Fruit fly (Drosophila melanogaster) whole organism, embryonic: ENCODE data around the gene hang.

ENCODE experiments used
- Antp ChIP-seq: fragments of 200-800 bp; sonication (Bioruptor generic); optimal IDR thresholded peaks from 3 replicates; lab custom pipeline; 2016; ENCODE audit warnings: missing biosample characterization, missing genetic modification characterization
- CG10654 ChIP-seq: fragments of 200-800 bp; sonication (Bioruptor generic); optimal IDR thresholded peaks from 2 replicates; lab custom pipeline; 2016; ENCODE audit warnings: missing biosample characterization, missing genetic modification characterization
- CG11723 ChIP-seq: fragments of 200-800 bp; sonication (Bioruptor generic); optimal IDR thresholded peaks from 2 replicates; lab custom pipeline; 2017; ENCODE audit warnings: missing biosample characterization, mild to moderate bottlenecking, missing genetic modification characterization
- CG1529 ChIP-seq: fragments of 200-800 bp; sonication (Bioruptor generic); optimal IDR thresholded peaks from 3 replicates; lab custom pipeline; 2018; ENCODE audit warnings: missing biosample characterization, missing genetic modification characterization
- CG15601 ChIP-seq: fragments of 200-800 bp; sonication (Bioruptor generic); optimal IDR thresholded peaks from 3 replicates; lab custom pipeline; 2019; ENCODE audit warnings: missing biosample characterization, mild to moderate bottlenecking, missing genetic modification characterization, moderate library complexity
- CG17359 ChIP-seq: fragments of 200-800 bp; sonication (Bioruptor generic); optimal IDR thresholded peaks from 3 replicates; lab custom pipeline; 2018; ENCODE audit warnings: missing biosample characterization, mild to moderate bottlenecking, missing genetic modification characterization, moderate library complexity
- CG17568 ChIP-seq: fragments of 200-800 bp; sonication (Bioruptor generic); optimal IDR thresholded peaks from 2 replicates; lab custom pipeline; 2018; ENCODE audit warnings: missing biosample characterization, mild to moderate bottlenecking, missing genetic modification characterization, moderate library complexity
- CG17612 ChIP-seq: fragments of 200-800 bp; sonication (Bioruptor generic); IDR thresholded peaks from 2 replicates; pipeline ENCODE4 v1.3.6; 2022; ENCODE audit warnings: missing biosample characterization, missing genetic modification characterization
- CG2116 ChIP-seq: fragments of 200-800 bp; sonication (Bioruptor generic); optimal IDR thresholded peaks from 3 replicates; lab custom pipeline; 2018; ENCODE audit warnings: missing biosample characterization, mild to moderate bottlenecking, missing genetic modification characterization
- CG3065 ChIP-seq: fragments of 200-800 bp; sonication (Bioruptor generic); optimal IDR thresholded peaks from 2 replicates; lab custom pipeline; 2016; ENCODE audit warnings: missing biosample characterization, missing genetic modification characterization
- CG32767 ChIP-seq: fragments of 200-800 bp; sonication (Bioruptor generic); IDR thresholded peaks from 2 replicates; pipeline ENCODE4 v1.3.6; 2022; ENCODE audit warnings: missing biosample characterization, missing genetic modification characterization
- CG34422 ChIP-seq: fragments of 200-800 bp; sonication (Bioruptor generic); IDR thresholded peaks from 3 replicates; pipeline ENCODE4 v1.3.6; 2022; ENCODE audit warnings: missing biosample characterization, missing genetic modification characterization
- CG4360 ChIP-seq: fragments of 200-800 bp; sonication (Bioruptor generic); IDR thresholded peaks from 2 replicates; pipeline ENCODE4 v1.3.6; 2022; ENCODE audit warnings: missing biosample characterization, missing genetic modification characterization
- CG7372 ChIP-seq: fragments of 200-800 bp; sonication (Bioruptor generic); IDR thresholded peaks from 2 replicates; pipeline ENCODE4 v1.3.6; 2022; ENCODE audit warnings: missing biosample characterization, missing genetic modification characterization
- CG7839 ChIP-seq: fragments of 200-800 bp; sonication (Bioruptor generic); optimal IDR thresholded peaks from 3 replicates; lab custom pipeline; 2018; ENCODE audit warnings: missing biosample characterization, mild to moderate bottlenecking, missing genetic modification characterization, moderate library complexity
- CG9876 ChIP-seq: fragments of 200-800 bp; sonication (Bioruptor generic); optimal IDR thresholded peaks from 2 replicates; lab custom pipeline; 2016; ENCODE audit warnings: missing biosample characterization, missing genetic modification characterization
- CG9932 ChIP-seq: fragments of 200-800 bp; sonication (Bioruptor generic); IDR thresholded peaks from 2 replicates; pipeline ENCODE4 v1.3.6; 2022; ENCODE audit warnings: missing biosample characterization, missing genetic modification characterization
- Dad ChIP-seq: fragments of 200-800 bp; sonication (Bioruptor generic); optimal IDR thresholded peaks from 3 replicates; lab custom pipeline; 2016; ENCODE audit warnings: missing biosample characterization, missing genetic modification characterization
- Dip3 ChIP-seq: fragments of 200-800 bp; sonication (Bioruptor generic); optimal IDR thresholded peaks from 3 replicates; lab custom pipeline; 2016; ENCODE audit warnings: missing biosample characterization, missing genetic modification characterization
- Dll ChIP-seq: fragments of 200-800 bp; sonication (Bioruptor generic); IDR thresholded peaks from 4 replicates; pipeline ENCODE4 v1.3.6; 2022; ENCODE audit warnings: missing biosample characterization, missing genetic modification characterization; ENCODE audit not compliant: partially characterized antibody
- GATAe ChIP-seq: fragments of 200-800 bp; sonication (Bioruptor generic); conservative IDR thresholded peaks from 2 replicates; pipeline ENCODE4 v1.3.6; 2022; ENCODE audit warnings: missing biosample characterization, missing genetic modification characterization
- H15 ChIP-seq: fragments of 200-800 bp; sonication (Bioruptor generic); IDR thresholded peaks from 3 replicates; pipeline ENCODE4 v1.3.6; 2022; ENCODE audit warnings: missing biosample characterization, missing genetic modification characterization
- Kr ChIP-seq: fragments of 200-800 bp; sonication (Bioruptor generic); optimal IDR thresholded peaks from 2 replicates; lab custom pipeline; 2017; ENCODE audit warnings: missing biosample characterization, mild to moderate bottlenecking, missing genetic modification characterization
- Lhr ChIP-seq: fragments of 200-800 bp; sonication (Bioruptor generic); optimal IDR thresholded peaks from 3 replicates; lab custom pipeline; 2017; ENCODE audit warnings: mild to moderate bottlenecking, missing biosample characterization, missing genetic modification reagents, missing genetic modification characterization
- MTF-1 ChIP-seq: fragments of 200-800 bp; sonication (Bioruptor generic); optimal IDR thresholded peaks from 2 replicates; lab custom pipeline; 2018; ENCODE audit warnings: missing biosample characterization, mild to moderate bottlenecking, missing genetic modification characterization, borderline replicate concordance
- Ravus ChIP-seq: fragments of 200-800 bp; sonication (Bioruptor generic); IDR thresholded peaks from 2 replicates; pipeline ENCODE4 v1.3.6; 2022; ENCODE audit warnings: missing biosample characterization, missing genetic modification characterization
- Tbp ChIP-seq: fragments of >200 bp; optimal IDR thresholded peaks from 2 replicates; lab custom pipeline; 2018; ENCODE audit warnings: missing biosample characterization, missing genetic modification characterization
- Trl ChIP-seq, 3 experiments: fragments of >200 bp in 2 of 3; fragments of 200-800 bp in 1 of 3; sonication (Bioruptor generic) in 1 of 3; optimal IDR thresholded peaks; 2 replicates in 1 of 3; 3 replicates in 2 of 3; lab custom pipeline; 2016 to 2017; ENCODE audit warnings: missing biosample characterization in 1 of 3, missing genetic modification characterization in 1 of 3
- Vsx1 ChIP-seq: fragments of 200-800 bp; sonication (Bioruptor generic); optimal IDR thresholded peaks from 2 replicates; lab custom pipeline; 2017; ENCODE audit warnings: missing biosample characterization, mild to moderate bottlenecking, missing genetic modification characterization, missing genetic modification reagents
- ab ChIP-seq: fragments of 200-800 bp; sonication (Bioruptor generic); optimal IDR thresholded peaks from 2 replicates; lab custom pipeline; 2016; ENCODE audit warnings: missing biosample characterization, missing genetic modification characterization
- ato ChIP-seq: fragments of 200-800 bp; sonication (Bioruptor generic); IDR thresholded peaks from 2 replicates; pipeline ENCODE4 v1.3.6; 2022; ENCODE audit warnings: missing biosample characterization, missing genetic modification characterization; ENCODE audit not compliant: partially characterized antibody
- bab2 ChIP-seq: fragments of 200-800 bp; sonication (Bioruptor generic); optimal IDR thresholded peaks from 2 replicates; lab custom pipeline; 2016; ENCODE audit warnings: missing biosample characterization, missing genetic modification characterization
- br ChIP-seq: fragments of >200 bp; optimal IDR thresholded peaks from 2 replicates; lab custom pipeline; 2017
- chif ChIP-seq, 2 experiments: fragments of 200-800 bp; sonication (Bioruptor generic); optimal IDR thresholded peaks; 3 replicates each; lab custom pipeline; 2016; ENCODE audit warnings: missing biosample characterization in 2 of 2, missing genetic modification characterization in 2 of 2
- chn ChIP-seq: fragments of 200-800 bp; sonication (Bioruptor generic); optimal IDR thresholded peaks from 2 replicates; lab custom pipeline; 2016; ENCODE audit warnings: missing biosample characterization, missing genetic modification characterization
- ftz-f1 ChIP-seq: fragments of 200-800 bp; sonication (Bioruptor generic); optimal IDR thresholded peaks from 2 replicates; lab custom pipeline; 2016; ENCODE audit warnings: missing biosample characterization, missing genetic modification characterization
- hth ChIP-seq: fragments of >200 bp; optimal IDR thresholded peaks from 2 replicates; lab custom pipeline; 2017; ENCODE audit warnings: inconsistent platforms
- knrl ChIP-seq: fragments of 200-800 bp; sonication (Bioruptor generic); IDR thresholded peaks from 3 replicates; pipeline ENCODE4 v1.3.6; 2022; ENCODE audit warnings: missing biosample characterization, missing genetic modification characterization; ENCODE audit not compliant: partially characterized antibody
- lola ChIP-seq, 3 experiments: fragments of >200 bp in 2 of 3; fragments of 200-800 bp in 1 of 3; sonication (Bioruptor generic) in 1 of 3; optimal IDR thresholded peaks; 2 replicates each; lab custom pipeline; 2017 to 2019; ENCODE audit warnings: missing biosample characterization in 3 of 3, missing genetic modification characterization in 3 of 3, mild to moderate bottlenecking in 1 of 3, moderate library complexity in 1 of 3
- mld ChIP-seq: fragments of 200-800 bp; sonication (Bioruptor generic); IDR thresholded peaks from 3 replicates; pipeline ENCODE4 v1.3.6; 2022; ENCODE audit warnings: missing biosample characterization, missing genetic modification characterization; ENCODE audit not compliant: partially characterized antibody
- p53 ChIP-seq: fragments of 200-800 bp; sonication (Bioruptor generic); optimal IDR thresholded peaks from 2 replicates; lab custom pipeline; 2016; ENCODE audit warnings: missing biosample characterization, missing genetic modification characterization
- pan ChIP-seq, 4 experiments: fragments of >200 bp in 3 of 4; fragments of 200-800 bp in 1 of 4; sonication (Bioruptor generic) in 1 of 4; optimal IDR thresholded peaks in 3 of 4; IDR thresholded peaks in 1 of 4; 2 replicates each; pipeline versions ENCODE4 v1.3.6 to Lab custom; 2017 to 2022; ENCODE audit warnings: missing biosample characterization in 2 of 4, missing genetic modification characterization in 2 of 4, mixed read lengths in 1 of 4
- pfk ChIP-seq: fragments of 200-800 bp; sonication (Bioruptor generic); optimal IDR thresholded peaks from 2 replicates; lab custom pipeline; 2018; ENCODE audit warnings: missing biosample characterization, mild to moderate bottlenecking, missing genetic modification characterization, moderate library complexity
- pho ChIP-seq: fragments of 200-800 bp; sonication (Bioruptor generic); optimal IDR thresholded peaks from 2 replicates; lab custom pipeline; 2016; ENCODE audit warnings: missing biosample characterization, missing genetic modification characterization
- schlank ChIP-seq: fragments of 200-800 bp; sonication (Bioruptor generic); optimal IDR thresholded peaks from 2 replicates; lab custom pipeline; 2018; ENCODE audit warnings: missing biosample characterization, mild to moderate bottlenecking, missing genetic modification characterization
- shn ChIP-seq: fragments of 200-800 bp; sonication (Bioruptor generic); optimal IDR thresholded peaks from 3 replicates; lab custom pipeline; 2016; ENCODE audit warnings: missing biosample characterization, missing genetic modification characterization
- so ChIP-seq: fragments of 200-800 bp; sonication (Bioruptor generic); IDR thresholded peaks from 3 replicates; pipeline ENCODE4 v1.3.6; 2022; ENCODE audit warnings: missing biosample characterization, missing genetic modification characterization
- sug ChIP-seq: fragments of 200-800 bp; optimal IDR thresholded peaks from 2 replicates; lab custom pipeline; 2019; ENCODE audit warnings: missing biosample characterization, mild to moderate bottlenecking, missing genetic modification characterization, moderate library complexity
- tio ChIP-seq: fragments of 200-800 bp; sonication (Bioruptor generic); optimal IDR thresholded peaks from 2 replicates; lab custom pipeline; 2017; ENCODE audit warnings: missing biosample characterization, missing genetic modification characterization, inconsistent platforms
- tup ChIP-seq: fragments of 200-800 bp; sonication (Bioruptor generic); optimal IDR thresholded peaks from 2 replicates; lab custom pipeline; 2016; ENCODE audit warnings: missing biosample characterization, mild to moderate bottlenecking, missing genetic modification characterization, moderate library complexity
- wor ChIP-seq: fragments of 200-800 bp; sonication (Bioruptor generic); IDR thresholded peaks from 2 replicates; pipeline ENCODE4 v1.3.6; 2022; ENCODE audit warnings: missing biosample characterization, missing genetic modification characterization

Gene hang

DNA sequence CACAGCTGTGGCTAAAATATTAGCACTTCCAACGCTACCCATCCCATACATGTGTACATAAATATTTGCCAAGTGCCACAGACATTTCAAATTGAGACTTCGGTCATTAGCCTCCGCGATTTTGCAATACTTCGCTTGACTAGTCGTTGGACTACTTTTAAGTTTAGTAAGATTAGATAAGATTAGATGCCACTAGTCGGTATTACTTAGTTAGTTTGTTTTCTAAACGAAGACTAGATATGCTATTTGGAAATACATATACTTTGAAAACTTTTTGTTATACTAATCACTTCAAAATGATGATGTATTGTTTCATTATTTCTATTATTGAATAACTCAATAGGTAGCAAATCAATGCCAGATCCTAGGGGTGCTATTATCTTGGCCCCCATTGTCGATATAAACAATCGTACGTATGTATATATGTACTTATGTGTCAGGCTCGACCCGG is 36.7 kb upstream of the hang start (continued):
- no peak for TF ChIP-seq knrl
- no peak for TF ChIP-seq CG17612 (GFP tag; lab: Robert Waterston, UW)
- TF ChIP-seq CG3065 (GFP tag; lab: Kevin White, UChicago), result no peak
- no peak for TF ChIP-seq CG9876 (GFP tag; lab: Kevin White, UChicago)
- no peak for TF ChIP-seq GATAe (GFP tag; lab: Robert Waterston, UW)
- TF ChIP-seq CG7372, result no peak
- no peak for TF ChIP-seq wor (GFP tag; lab: Robert Waterston, UW)
- peak; percentile 37 for TF ChIP-seq schlank (tag; lab: Kevin White, UChicago)
- peak; percentile 25 for TF ChIP-seq sug (tag; lab: Kevin White, UChicago)
- TF ChIP-seq Tbp, result no peak
- TF ChIP-seq Dll (GFP tag; lab: Robert Waterston, UW), result no peak
- no peak for TF ChIP-seq CG34422 (GFP tag; lab: Robert Waterston, UW)
- no peak for TF ChIP-seq CG1529
- TF ChIP-seq ab (GFP tag; lab: Kevin White, UChicago), result no peak
- TF ChIP-seq CG10654 (GFP tag; lab: Kevin White, UChicago), result no peak
- TF ChIP-seq Lhr (GFP tag; lab: Kevin White, UChicago), result no peak
- TF ChIP-seq CG17359 (tag; lab: Kevin White, UChicago), result no peak
- no peak for TF ChIP-seq hth (lab: Kevin White, UChicago)
- TF ChIP-seq CG2116 (GFP tag; lab: Kevin White, UChicago), result no peak
- no peak for TF ChIP-seq CG15601 (tag; lab: Kevin White, UChicago)
- TF ChIP-seq pfk, result no peak
- TF ChIP-seq MTF-1, result no peak
- TF ChIP-seq bab2 (GFP tag; lab: Kevin White, UChicago), result peak; percentile 38
- TF ChIP-seq ftz-f1 (GFP tag; lab: Kevin White, UChicago), result no peak
- peak; percentile 62 for TF ChIP-seq CG7839
- peak; percentile 51 for TF ChIP-seq pho (GFP tag; lab: Kevin White, UChicago)
- no peak for TF ChIP-seq tup (GFP tag; lab: Kevin White, UChicago)
- no peak for TF ChIP-seq mld
- peak; percentile 37 for TF ChIP-seq Dip3 (GFP tag; lab: Kevin White, UChicago)
- TF ChIP-seq Vsx1 (GFP tag; lab: Kevin White, UChicago), result no peak
- TF ChIP-seq H15 (GFP tag; lab: Robert Waterston, UW), result no peak
- TF ChIP-seq tio (GFP tag; lab: Kevin White, UChicago), result peak; percentile 54
- no peak for TF ChIP-seq Trl (optimal IDR thresholded peaks at IDR 0.05; lab: Kevin White, UChicago)
- TF ChIP-seq Trl (GFP tag; optimal IDR thresholded peaks at IDR 0.05; lab: Kevin White, UChicago), result peak; percentile 11
- no peak for TF ChIP-seq CG32767 (GFP tag; lab: Robert Waterston, UW)
- TF ChIP-seq p53 (GFP tag; lab: Kevin White, UChicago), result no peak
- TF ChIP-seq Dad (GFP tag; lab: Kevin White, UChicago), result no peak
- no peak for TF ChIP-seq shn
- TF ChIP-seq so (GFP tag; lab: Robert Waterston, UW), result no peak
- TF ChIP-seq Kr (GFP tag; lab: Kevin White, UChicago), result no peak
- no peak for TF ChIP-seq Antp
- TF ChIP-seq Ravus (GFP tag; lab: Robert Waterston, UW), result no peak
- peak; percentile 7 for TF ChIP-seq CG11723
- TF ChIP-seq br (lab: Kevin White, UChicago), result no peak
- no peak for TF ChIP-seq ato (GFP tag; lab: Robert Waterston, UW)
- no peak for TF ChIP-seq CG17568 (GFP tag; lab: Kevin White, UChicago)
- no peak for TF ChIP-seq pan (optimal IDR thresholded peaks at IDR 0.05; lab: Kevin White, UChicago)
- no peak for TF ChIP-seq pan (GFP tag; optimal IDR thresholded peaks at IDR 0.05 in 1 of 2, IDR thresholded peaks at IDR 0.05 in 1 of 2)
- no peak for TF ChIP-seq lola (GFP tag; optimal IDR thresholded peaks at IDR 0.05; lab: Kevin White, UChicago)
- TF ChIP-seq CG9932 (GFP tag; lab: Robert Waterston, UW), result peak; percentile 50
- TF ChIP-seq chn (GFP tag; lab: Kevin White, UChicago), result no peak
- TF ChIP-seq CG4360 (GFP tag; lab: Robert Waterston, UW), result no peak
- TF ChIP-seq chif (GFP tag; optimal IDR thresholded peaks at IDR 0.05; lab: Kevin White, UChicago), result no peak
